Worm (Caenorhabditis elegans) whole organism, L4 larva: ENCODE data around the gene F22H10.11.

ENCODE experiments used
- R02D3.7 ChIP-seq: fragments of 150-350 bp; sonication (generic microtip); optimal IDR thresholded peaks from 3 replicates; lab custom pipeline; 2014; ENCODE audit warnings: missing biosample characterization, missing genetic modification characterization
- ZK546.5 ChIP-seq, 2 experiments: sonication (generic microtip); optimal IDR thresholded peaks; 2 replicates each; lab custom pipeline; 2017; ENCODE audit warnings: missing biosample characterization in 2 of 2, missing genetic modification characterization in 2 of 2
- ama-1 ChIP-seq: fragments of 150-350 bp; optimal IDR thresholded peaks from 2 replicates; lab custom pipeline; 2014; ENCODE audit warnings: inconsistent platforms, mixed read lengths
- ceh-32 ChIP-seq: sonication (generic microtip); optimal IDR thresholded peaks from 2 replicates; lab custom pipeline; 2016; ENCODE audit warnings: mild to moderate bottlenecking, missing genetic modification characterization, missing compliant biosample characterization; ENCODE audit not compliant: poor library complexity
- ceh-44 ChIP-seq: fragments of 200-800 bp; sonication (Bioruptor generic); IDR thresholded peaks from 2 replicates; pipeline ENCODE4 v1.3.6; 2022; ENCODE audit warnings: missing genetic modification reagents, missing genetic modification characterization, missing compliant biosample characterization
- jun-1 ChIP-seq: fragments of 150-350 bp; optimal IDR thresholded peaks from 2 replicates; lab custom pipeline; 2014; ENCODE audit warnings: missing biosample characterization, missing genetic modification reagents, missing genetic modification characterization
- lin-39 ChIP-seq: fragments of 150-350 bp; optimal IDR thresholded peaks from 2 replicates; lab custom pipeline; 2014; ENCODE audit warnings: missing biosample characterization, missing genetic modification reagents, missing genetic modification characterization
- lsy-2 ChIP-seq, 2 experiments: fragments of 150-350 bp in 1 of 2; sonication (generic microtip) in 1 of 2; optimal IDR thresholded peaks; 2 replicates each; lab custom pipeline; 2014 to 2017; ENCODE audit warnings: missing biosample characterization in 2 of 2, missing genetic modification characterization in 2 of 2
- nhr-10 ChIP-seq: fragments of 150-350 bp; optimal IDR thresholded peaks from 2 replicates; lab custom pipeline; 2014; ENCODE audit warnings: missing biosample characterization, missing genetic modification characterization
- pha-4 ChIP-seq, 2 experiments: fragments of 150-350 bp in 1 of 2; fragments of 200-800 bp in 1 of 2; sonication (Bioruptor generic) in 1 of 2; IDR thresholded peaks in 1 of 2; optimal IDR thresholded peaks in 1 of 2; 2 replicates each; pipeline versions ENCODE4 v1.3.6 to Lab custom; 2014 to 2022; ENCODE audit warnings: missing genetic modification characterization in 2 of 2, missing genetic modification reagents in 2 of 2, missing biosample characterization in 1 of 2, missing compliant biosample characterization in 1 of 2
- unc-39 ChIP-seq: sonication (generic microtip); optimal IDR thresholded peaks from 2 replicates; lab custom pipeline; 2017; ENCODE audit warnings: missing biosample characterization, missing genetic modification characterization
- unc-62 ChIP-seq, 3 experiments: fragments of 150-350 bp in 1 of 3; sonication (generic microtip); optimal IDR thresholded peaks in 2 of 3; peaks in 1 of 3; 1 replicate in 1 of 3; 2 replicates in 2 of 3; lab custom pipeline; 2014 to 2017; ENCODE audit warnings: missing biosample characterization in 3 of 3, missing genetic modification characterization in 3 of 3, missing genetic modification reagents in 3 of 3, missing genotype in 1 of 3

ce11 chrX:16641678-16642077 lies 46.2 kb downstream of the F22H10.11 start:
- no peak for TF ChIP-seq nhr-10 (tag; lab: Kevin White, UChicago)
- peak in 1 of 2 experiments; percentile 25 for TF ChIP-seq unc-62 (GFP tag; optimal IDR thresholded peaks at IDR 0.05 in 1 of 2; lab: Kevin White, UChicago)
- no peak for TF ChIP-seq unc-62 (tag; optimal IDR thresholded peaks at IDR 0.05; lab: Kevin White, UChicago)
- TF ChIP-seq ceh-44: no peak
- no peak for TF ChIP-seq jun-1 (tag; lab: Kevin White, UChicago)
- TF ChIP-seq ama-1: no peak
- no peak for TF ChIP-seq lin-39 (tag; lab: Kevin White, UChicago)
- TF ChIP-seq lsy-2 (tag; optimal IDR thresholded peaks at IDR 0.05; lab: Kevin White, UChicago): no peak
- no peak for TF ChIP-seq unc-39 (tag; lab: Kevin White, UChicago)
- no peak for TF ChIP-seq ZK546.5 (tag; optimal IDR thresholded peaks at IDR 0.05; lab: Kevin White, UChicago)
- TF ChIP-seq R02D3.7: no peak
- TF ChIP-seq pha-4 (GFP tag; IDR thresholded peaks at IDR 0.05; lab: Robert Waterston, UW): no peak
- TF ChIP-seq pha-4 (tag; optimal IDR thresholded peaks at IDR 0.05; lab: Kevin White, UChicago): no peak
- no peak for TF ChIP-seq ceh-32 (tag; lab: Kevin White, UChicago)
